Worm (Caenorhabditis elegans) whole organism, L3 larva: ENCODE results near the gene C03B1.6.

Experiments
- ceh-16 ChIP-seq: sonication (generic microtip); optimal IDR thresholded peaks from 2 replicates; lab custom pipeline; 2017; ENCODE audit warnings: missing biosample characterization, missing genetic modification characterization
- egl-27 ChIP-seq: sonication (generic microtip); optimal IDR thresholded peaks from 4 replicates; lab custom pipeline; 2017; ENCODE audit warnings: missing biosample characterization, missing genetic modification reagents, missing genetic modification characterization
- lin-15B ChIP-seq: fragments of 150-350 bp; optimal IDR thresholded peaks from 2 replicates; lab custom pipeline; 2014; ENCODE audit warnings: missing biosample characterization, missing genetic modification characterization
- tbx-2 ChIP-seq: sonication (generic microtip); optimal IDR thresholded peaks from 2 replicates; lab custom pipeline; 2016; ENCODE audit warnings: mild to moderate bottlenecking, missing genetic modification characterization, missing compliant biosample characterization
- unc-39 ChIP-seq: sonication (generic microtip); optimal IDR thresholded peaks from 4 replicates; lab custom pipeline; 2017; ENCODE audit warnings: missing biosample characterization, missing genetic modification characterization

DNA sequence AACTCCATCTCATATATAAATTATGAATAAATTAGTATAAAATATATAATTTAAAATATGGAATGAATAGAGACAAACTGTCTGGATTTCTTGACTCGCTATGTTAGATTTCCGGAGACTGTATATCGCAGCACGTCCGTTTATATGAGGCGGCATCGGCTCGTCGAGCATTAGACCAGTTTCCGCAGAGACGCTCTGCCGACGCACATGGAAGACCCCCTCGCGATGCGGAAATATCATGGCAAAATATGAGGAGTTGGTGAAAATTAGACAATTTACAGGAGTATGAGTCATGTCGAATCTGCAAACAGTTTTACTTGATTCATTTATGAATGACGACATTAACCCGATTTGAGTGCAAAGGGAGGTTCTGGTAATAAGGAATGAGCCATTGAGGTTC is 30.6 kb upstream of the C03B1.6 start, which contains the start of gene chtb-3:
- TF ChIP-seq lin-15B = no peak
- no peak for TF ChIP-seq unc-39 (tag; lab: Kevin White, UChicago)
- no peak for TF ChIP-seq ceh-16 (tag; lab: Kevin White, UChicago)
- TF ChIP-seq tbx-2 (tag; lab: Kevin White, UChicago) = no peak
- TF ChIP-seq egl-27 (tag; lab: Kevin White, UChicago) = no peak
